Fruit fly (Drosophila melanogaster): ENCODE data around the gene ras.
A peak's percentile ranks its signal among the peaks of the same experiment; 100 is the strongest.

The ras gene

dm6 chrX:10744315-10744767 lies at the start of gene ras (continued):
- TF ChIP-seq CG4424 (GFP tag; optimal IDR thresholded peaks at IDR 0.05) (no peak), CG7786 (GFP tag; optimal IDR thresholded peaks at IDR 0.05) (no peak), cato (GFP tag; optimal IDR thresholded peaks at IDR 0.05; ENCODE audit: borderline replicate concordance) (no peak), CG10543 (GFP tag; optimal IDR thresholded peaks at IDR 0.05) (peak; percentile 46), Jarid2 (GFP tag; optimal IDR thresholded peaks at IDR 0.05) (no peak), B-H2 (GFP tag; optimal IDR thresholded peaks at IDR 0.05) (no peak), Chrac-16 (GFP tag; optimal IDR thresholded peaks at IDR 0.05) (no peak), CG12219 (GFP tag; optimal IDR thresholded peaks at IDR 0.05) (no peak), Dref (GFP tag; IDR thresholded peaks at IDR 0.05) (peak; percentile 38; the same call in 1 of the 2 replicates), ara (GFP tag; IDR thresholded peaks at IDR 0.05) (no peak), run (tag; optimal IDR thresholded peaks at IDR 0.05) (no peak), Mrtf (GFP tag; IDR thresholded peaks at IDR 0.05) (no peak), Ssrp (tag; optimal IDR thresholded peaks at IDR 0.05) (no peak), oc (tag; optimal IDR thresholded peaks at IDR 0.05) (peak; percentile 62), CG17802 (tag; optimal IDR thresholded peaks at IDR 0.05) (no peak), lab (GFP tag; optimal IDR thresholded peaks at IDR 0.05) (peak; percentile 7), Aef1 (GFP tag; IDR thresholded peaks at IDR 0.05) (no peak), Med (GFP tag) (peak; percentile 84), Oli (tag; optimal IDR thresholded peaks at IDR 0.05) (no peak), pho (GFP tag; optimal IDR thresholded peaks at IDR 0.05) (no peak), Atf-2 (GFP tag; optimal IDR thresholded peaks at IDR 0.05) (no peak), fd64A (GFP tag; optimal IDR thresholded peaks at IDR 0.05) (no peak), dimm (GFP tag; IDR thresholded peaks at IDR 0.05) (no peak), stc (GFP tag; IDR thresholded peaks at IDR 0.05) (no peak), luna (GFP tag; optimal IDR thresholded peaks at IDR 0.05) (peak; percentile 14), ase (GFP tag; IDR thresholded peaks at IDR 0.05) (no peak), CG12236 (GFP tag; optimal IDR thresholded peaks at IDR 0.05) (no peak), Lim3 (GFP tag; IDR thresholded peaks at IDR 0.05) (no peak), emc (GFP tag; optimal IDR thresholded peaks at IDR 0.05) (no peak), scrt (GFP tag; optimal IDR thresholded peaks at IDR 0.05) (no peak), CG15479 (GFP tag; optimal IDR thresholded peaks at IDR 0.05) (peak; percentile 22), Ada2b (GFP tag; IDR thresholded peaks at IDR 0.05) (no peak), CG12942 (GFP tag; optimal IDR thresholded peaks at IDR 0.05) (no peak), jigr1 (GFP tag; IDR thresholded peaks at IDR 0.05) (no peak), Ets65A (GFP tag) (no peak), ham (GFP tag; IDR thresholded peaks at IDR 0.05) (no peak), CG34376 (GFP tag; optimal IDR thresholded peaks at IDR 0.05) (peak; percentile 53), CG3281 (GFP tag; optimal IDR thresholded peaks at IDR 0.05) (no peak), Dip2 (GFP tag; IDR thresholded peaks at IDR 0.05) (no peak), Atf3 (GFP tag; optimal IDR thresholded peaks at IDR 0.05) (no peak), Doc2 (GFP tag; IDR thresholded peaks at IDR 0.05) (no peak), bigmax (GFP tag; optimal IDR thresholded peaks at IDR 0.05) (no peak), tgo (GFP tag; IDR thresholded peaks at IDR 0.05) (no peak), CG2678 (tag; optimal IDR thresholded peaks at IDR 0.05) (no peak), croc (GFP tag; conservative IDR thresholded peaks at IDR 0.05) (no peak), Oaz (GFP tag; IDR thresholded peaks at IDR 0.05) (no peak), mld (GFP tag; IDR thresholded peaks at IDR 0.05; ENCODE audit: partially characterized antibody) (no peak), Poxn (GFP tag; IDR thresholded peaks at IDR 0.05) (no peak), ssp (GFP tag; IDR thresholded peaks at IDR 0.05) (no peak), CG32767 (GFP tag; IDR thresholded peaks at IDR 0.05) (no peak), gsb-n (tag; optimal IDR thresholded peaks at IDR 0.05) (no peak), repo (GFP tag; optimal IDR thresholded peaks at IDR 0.05) (no peak), CG8924 (tag; optimal IDR thresholded peaks at IDR 0.05) (no peak)

All from whole organism, embryonic.